Worm (Caenorhabditis elegans) whole organism, L4/young adult: ENCODE results near the gene vit-1.

ENCODE experiments used
- W03F9.2 ChIP-seq: fragments of 150-350 bp; optimal IDR thresholded peaks from 2 replicates; lab custom pipeline; 2014; ENCODE audit warnings: missing biosample characterization, missing genetic modification characterization
- dao-5 ChIP-seq: sonication (generic microtip); optimal IDR thresholded peaks from 2 replicates; lab custom pipeline; 2016; ENCODE audit warnings: missing genotype, missing genetic modification characterization, moderate library complexity, missing compliant biosample characterization
- him-1 ChIP-seq: sonication (generic microtip); optimal IDR thresholded peaks from 2 replicates; lab custom pipeline; 2016; ENCODE audit warnings: missing genotype, missing genetic modification reagents, missing genetic modification characterization, missing compliant biosample characterization

DNA sequence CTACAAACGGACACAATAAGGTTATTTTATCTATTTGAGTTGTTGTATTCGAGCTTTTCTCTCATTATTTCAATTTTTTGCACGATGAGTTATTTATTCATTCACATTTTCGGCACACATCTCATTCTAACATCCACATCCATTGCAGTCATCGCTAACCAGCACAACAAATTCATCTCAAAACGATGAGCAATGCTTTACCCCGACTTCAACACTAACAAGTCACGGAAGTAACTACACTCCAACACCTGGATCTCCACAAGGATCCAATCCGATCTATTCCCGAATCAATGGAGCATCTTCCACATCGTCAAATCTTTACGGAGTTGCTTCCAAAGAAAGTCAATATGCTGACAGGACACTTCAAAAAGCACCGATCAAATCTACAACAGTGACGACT lies 3.6 kb upstream of the vit-1 start:
- TF ChIP-seq W03F9.2 (tag; lab: Kevin White, UChicago) (no peak), dao-5 (tag; lab: Kevin White, UChicago) (no peak), him-1 (tag; lab: Kevin White, UChicago) (no peak)
